Worm (Caenorhabditis elegans): ENCODE results near the gene exc-12.

DNA sequence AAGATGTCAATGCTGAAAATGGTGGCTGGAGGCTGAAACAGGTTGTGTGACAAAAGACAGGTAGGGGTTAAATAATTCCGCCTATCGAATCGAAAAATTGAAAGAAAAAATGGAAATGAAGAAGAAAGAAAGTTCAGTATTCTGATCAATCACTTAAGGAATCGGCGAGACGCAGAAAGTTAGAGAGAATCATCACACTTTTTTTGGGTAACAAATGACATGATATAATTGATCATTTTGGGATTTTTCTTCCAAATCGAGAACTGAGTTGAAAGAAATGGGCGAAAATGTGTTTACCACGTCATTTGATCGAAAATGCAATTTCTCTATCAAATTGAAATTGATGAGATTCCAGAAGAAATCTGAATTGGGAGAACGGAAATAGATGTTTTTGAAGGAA, 14.2 kb downstream of the exc-12 start:
- no peak for TF ChIP-seq egl-27 (tag; optimal IDR thresholded peaks at IDR 0.05)
- no peak for TF ChIP-seq sma-9 (GFP tag; optimal IDR thresholded peaks at IDR 0.05)
- TF ChIP-seq sma-9 (tag; optimal IDR thresholded peaks at IDR 0.05) = no peak
- no peak for TF ChIP-seq nhr-12 (tag; optimal IDR thresholded peaks at IDR 0.05)
- no peak for TF ChIP-seq nhr-11 (tag; optimal IDR thresholded peaks at IDR 0.05)
- no peak for TF ChIP-seq elt-1 (tag; optimal IDR thresholded peaks at IDR 0.05)
- TF ChIP-seq gmeb-1 (tag; optimal IDR thresholded peaks at IDR 0.05) = no peak
- no peak for TF ChIP-seq mdl-1 (tag; optimal IDR thresholded peaks at IDR 0.05)
- TF ChIP-seq ztf-4 (tag; optimal IDR thresholded peaks at IDR 0.05) = no peak
- no peak for TF ChIP-seq ztf-11 (tag; optimal IDR thresholded peaks at IDR 0.05)

Measured in whole organism, L2 larva.